Fruit fly (Drosophila melanogaster) whole organism, wandering third instar larva: ENCODE data around the gene Act88F.

ENCODE experiments used
- Abd-B ChIP-seq: fragments of >200 bp; optimal IDR thresholded peaks from 2 replicates; lab custom pipeline; 2017; ENCODE audit warnings: missing biosample characterization, missing genetic modification characterization
- Dfd ChIP-seq: fragments of >200 bp; optimal IDR thresholded peaks from 2 replicates; lab custom pipeline; 2017; ENCODE audit warnings: missing biosample characterization, missing genetic modification characterization
- GATAd ChIP-seq: sonication (Bioruptor generic); optimal IDR thresholded peaks from 2 replicates; lab custom pipeline; 2016; ENCODE audit warnings: missing biosample characterization, missing genetic modification characterization
- Hr83 ChIP-seq: fragments of 200-300 bp; sonication (Bioruptor generic); optimal IDR thresholded peaks from 2 replicates; lab custom pipeline; 2016; ENCODE audit warnings: missing biosample characterization, mild to moderate bottlenecking, missing genetic modification characterization, moderate library complexity; ENCODE audit not compliant: poor library complexity, severe bottlenecking
- Mio ChIP-seq: sonication (Bioruptor generic); optimal IDR thresholded peaks from 2 replicates; lab custom pipeline; 2016; ENCODE audit warnings: missing biosample characterization, missing genetic modification characterization
- dmrt93B ChIP-seq: fragments of 200-800 bp; sonication (Bioruptor generic); optimal IDR thresholded peaks from 2 replicates; lab custom pipeline; 2018; ENCODE audit warnings: missing biosample characterization, mild to moderate bottlenecking, missing genetic modification characterization
- fru ChIP-seq: fragments of 200-800 bp; sonication (Bioruptor generic); optimal IDR thresholded peaks from 3 replicates; lab custom pipeline; 2016; ENCODE audit warnings: missing biosample characterization, mild to moderate bottlenecking, missing genetic modification characterization
- lola ChIP-seq: fragments of >200 bp; optimal IDR thresholded peaks from 2 replicates; lab custom pipeline; 2017; ENCODE audit warnings: missing biosample characterization, missing genetic modification characterization
- pan ChIP-seq: fragments of >200 bp; optimal IDR thresholded peaks from 2 replicates; lab custom pipeline; 2017
- psq ChIP-seq: fragments of 200-800 bp; sonication (Bioruptor generic); optimal IDR thresholded peaks from 3 replicates; lab custom pipeline; 2017; ENCODE audit warnings: missing biosample characterization, mild to moderate bottlenecking, missing genetic modification characterization, moderate library complexity
- sage ChIP-seq: fragments of 200-800 bp; sonication (Bioruptor generic); optimal IDR thresholded peaks from 2 replicates; lab custom pipeline; 2016; ENCODE audit warnings: missing biosample characterization, mild to moderate bottlenecking, missing genetic modification characterization
- woc ChIP-seq: sonication (Bioruptor generic); optimal IDR thresholded peaks from 2 replicates; lab custom pipeline; 2016; ENCODE audit warnings: missing biosample characterization, mild to moderate bottlenecking, missing genetic modification characterization

DNA sequence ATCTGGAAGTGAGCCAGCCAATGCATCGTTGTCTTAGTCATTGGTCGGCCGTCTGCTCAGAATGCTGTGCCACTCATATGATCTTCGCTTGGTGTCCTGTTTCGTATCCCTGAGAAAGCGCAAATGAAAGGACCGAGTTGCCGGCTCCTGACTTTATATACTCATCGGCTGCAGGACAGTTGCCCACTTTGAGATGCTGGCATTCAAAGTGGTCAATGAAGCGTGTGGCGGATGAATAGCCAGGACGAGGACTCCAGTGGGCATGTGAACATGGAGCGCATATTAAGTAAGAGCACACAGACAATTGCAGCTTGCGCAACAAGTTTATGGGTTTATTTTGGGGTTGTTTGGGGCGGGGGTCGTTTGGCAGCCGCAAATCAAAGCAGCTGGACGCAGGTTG is 45.5 kb downstream of the Act88F start, which contains the start of gene Trissin:
- no peak for TF ChIP-seq woc
- no peak for TF ChIP-seq Abd-B (GFP tag; lab: Kevin White, UChicago)
- no peak for TF ChIP-seq fru (GFP tag; lab: Kevin White, UChicago)
- no peak for TF ChIP-seq pan
- no peak for TF ChIP-seq GATAd (GFP tag; lab: Kevin White, UChicago)
- TF ChIP-seq sage (GFP tag; lab: Kevin White, UChicago): no peak
- no peak for TF ChIP-seq Mio (GFP tag; lab: Kevin White, UChicago)
- TF ChIP-seq psq: no peak
- TF ChIP-seq lola: no peak
- TF ChIP-seq Hr83 (GFP tag; lab: Kevin White, UChicago): no peak
- no peak for TF ChIP-seq Dfd (GFP tag; lab: Kevin White, UChicago)
- TF ChIP-seq dmrt93B: no peak
